Fruit fly (Drosophila melanogaster) whole organism, wandering third instar larva: ENCODE results near the gene Cby.

Experiments
- CrebA ChIP-seq: fragments of 200-800 bp; sonication (Bioruptor generic); optimal IDR thresholded peaks from 2 replicates; lab custom pipeline; 2016; ENCODE audit warnings: missing biosample characterization, mild to moderate bottlenecking, missing genetic modification characterization, borderline replicate concordance
- Hr78 ChIP-seq: fragments of >200 bp; optimal IDR thresholded peaks from 2 replicates; lab custom pipeline; 2017; ENCODE audit warnings: missing biosample characterization, missing genetic modification characterization
- dmrt93B ChIP-seq: fragments of 200-800 bp; sonication (Bioruptor generic); optimal IDR thresholded peaks from 2 replicates; lab custom pipeline; 2018; ENCODE audit warnings: missing biosample characterization, mild to moderate bottlenecking, missing genetic modification characterization
- dsf ChIP-seq: sonication (Bioruptor generic); optimal IDR thresholded peaks from 2 replicates; lab custom pipeline; 2016; ENCODE audit warnings: missing biosample characterization, missing genetic modification characterization, borderline replicate concordance
- h ChIP-seq: fragments of 200-800 bp; sonication (Bioruptor generic); optimal IDR thresholded peaks from 3 replicates; lab custom pipeline; 2016; ENCODE audit warnings: missing biosample characterization, mild to moderate bottlenecking, missing genetic modification characterization
- psq ChIP-seq: fragments of 200-800 bp; sonication (Bioruptor generic); optimal IDR thresholded peaks from 3 replicates; lab custom pipeline; 2017; ENCODE audit warnings: missing biosample characterization, mild to moderate bottlenecking, missing genetic modification characterization, moderate library complexity

- TF ChIP-seq dmrt93B (GFP tag; lab: Kevin White, UChicago) (peak; percentile 15), psq (GFP tag; lab: Kevin White, UChicago) (peak; percentile 56), CrebA (no peak), dsf (no peak), Hr78 (no peak), h (peak; percentile 71)
These were observed 40.3 kb upstream of the Cby start for dm6 chr3R:21827453-21828039.
